Worm (Caenorhabditis elegans) whole organism, L2 larva: ENCODE data around the gene C29F9.5.
A peak's percentile ranks its signal among the peaks of the same experiment; 100 is the strongest.

Source experiments
- C34F6.9 ChIP-seq: fragments of 150-350 bp; optimal IDR thresholded peaks from 2 replicates; lab custom pipeline; 2014; ENCODE audit warnings: missing biosample characterization, missing genetic modification characterization
- F13H6.1 ChIP-seq: sonication (generic microtip); optimal IDR thresholded peaks from 2 replicates; lab custom pipeline; 2016; ENCODE audit warnings: missing genetic modification characterization, missing compliant biosample characterization
- R02D3.7 ChIP-seq: fragments of 150-350 bp; optimal IDR thresholded peaks from 2 replicates; lab custom pipeline; 2014; ENCODE audit warnings: missing biosample characterization, missing genetic modification characterization
- Y55F3AM.14 ChIP-seq: fragments of 200-800 bp; sonication (Bioruptor generic); optimal IDR thresholded peaks from 2 replicates; lab custom pipeline; 2018; ENCODE audit warnings: mild to moderate bottlenecking, missing genetic modification characterization, missing compliant biosample characterization
- ZK546.5 ChIP-seq: sonication (generic microtip); optimal IDR thresholded peaks from 2 replicates; lab custom pipeline; 2017; ENCODE audit warnings: missing biosample characterization, missing genetic modification characterization
- alr-1 ChIP-seq: fragments of 150-350 bp; optimal IDR thresholded peaks from 2 replicates; lab custom pipeline; 2014; ENCODE audit warnings: missing biosample characterization, missing genetic modification characterization
- aly-2 ChIP-seq: fragments of 150-350 bp; optimal IDR thresholded peaks from 2 replicates; lab custom pipeline; 2014; ENCODE audit warnings: missing biosample characterization, missing genetic modification characterization
- ama-1 ChIP-seq: fragments of 150-350 bp; optimal IDR thresholded peaks from 2 replicates; lab custom pipeline; 2018; ENCODE audit warnings: inconsistent platforms
- blmp-1 ChIP-seq: sonication (generic microtip); optimal IDR thresholded peaks from 2 replicates; lab custom pipeline; 2017; ENCODE audit warnings: missing genetic modification characterization, mild to moderate bottlenecking, missing compliant biosample characterization, antibody characterized with exemption, moderate library complexity; ENCODE audit not compliant: insufficient read depth
- ceh-16 ChIP-seq: fragments of 150-350 bp; optimal IDR thresholded peaks from 2 replicates; lab custom pipeline; 2014; ENCODE audit warnings: missing biosample characterization, missing genetic modification characterization
- ceh-82 ChIP-seq: fragments of 150-350 bp; optimal IDR thresholded peaks from 2 replicates; lab custom pipeline; 2014; ENCODE audit warnings: missing biosample characterization, missing genetic modification characterization
- crh-2 ChIP-seq: sonication (generic microtip); optimal IDR thresholded peaks from 2 replicates; lab custom pipeline; 2017; ENCODE audit warnings: missing biosample characterization, missing genetic modification characterization
- egl-27 ChIP-seq: sonication (generic microtip); optimal IDR thresholded peaks from 3 replicates; lab custom pipeline; 2017; ENCODE audit warnings: missing biosample characterization, missing genetic modification reagents, missing genetic modification characterization
- elt-3 ChIP-seq: sonication (generic microtip); optimal IDR thresholded peaks from 2 replicates; lab custom pipeline; 2017; ENCODE audit warnings: missing biosample characterization, missing genetic modification characterization
- fos-1 ChIP-seq: fragments of 150-350 bp; optimal IDR thresholded peaks from 2 replicates; lab custom pipeline; 2014; ENCODE audit warnings: missing biosample characterization, missing genetic modification characterization
- gmeb-1 ChIP-seq: fragments of 150-350 bp; optimal IDR thresholded peaks from 2 replicates; lab custom pipeline; 2014; ENCODE audit warnings: missing biosample characterization, missing genetic modification characterization
- lin-13 ChIP-seq: fragments of 150-350 bp; optimal IDR thresholded peaks from 2 replicates; lab custom pipeline; 2014; ENCODE audit warnings: missing biosample characterization, missing genetic modification reagents, missing genetic modification characterization
- lin-39 ChIP-seq: fragments of 150-350 bp; optimal IDR thresholded peaks from 2 replicates; lab custom pipeline; 2014; ENCODE audit warnings: missing biosample characterization, missing genetic modification reagents, missing genetic modification characterization
- lsy-2 ChIP-seq, 2 experiments: fragments of 150-350 bp in 1 of 2; sonication (generic microtip) in 1 of 2; optimal IDR thresholded peaks; 2 replicates each; lab custom pipeline; 2014 to 2017; ENCODE audit warnings: missing biosample characterization in 2 of 2, missing genetic modification characterization in 2 of 2
- mab-5 ChIP-seq: fragments of 150-350 bp; optimal IDR thresholded peaks from 2 replicates; lab custom pipeline; 2014; ENCODE audit warnings: missing biosample characterization, missing genetic modification characterization
- mbf-1 ChIP-seq: sonication (generic microtip); optimal IDR thresholded peaks from 2 replicates; lab custom pipeline; 2017; ENCODE audit warnings: missing biosample characterization, missing genetic modification characterization
- mdl-1 ChIP-seq, 2 experiments: fragments of 150-350 bp in 1 of 2; sonication (generic microtip) in 1 of 2; optimal IDR thresholded peaks; 2 replicates each; lab custom pipeline; 2017; ENCODE audit warnings: missing biosample characterization in 2 of 2, missing genetic modification characterization in 2 of 2
- nhr-10 ChIP-seq: sonication (generic microtip); optimal IDR thresholded peaks from 2 replicates; lab custom pipeline; 2017; ENCODE audit warnings: missing biosample characterization, missing genetic modification characterization
- nhr-12 ChIP-seq: fragments of 150-350 bp; optimal IDR thresholded peaks from 2 replicates; lab custom pipeline; 2014; ENCODE audit warnings: missing biosample characterization, missing genetic modification characterization
- nhr-129 ChIP-seq: fragments of 150-350 bp; optimal IDR thresholded peaks from 2 replicates; lab custom pipeline; 2014; ENCODE audit warnings: missing biosample characterization, missing genetic modification characterization
- nhr-21 ChIP-seq: fragments of 150-350 bp; optimal IDR thresholded peaks from 2 replicates; lab custom pipeline; 2014; ENCODE audit warnings: missing biosample characterization, missing genetic modification characterization
- nhr-23 ChIP-seq: fragments of 150-350 bp; optimal IDR thresholded peaks from 2 replicates; lab custom pipeline; 2014; ENCODE audit warnings: missing biosample characterization, missing genetic modification reagents, missing genetic modification characterization
- nhr-237 ChIP-seq: fragments of 150-350 bp; optimal IDR thresholded peaks from 2 replicates; lab custom pipeline; 2014; ENCODE audit warnings: missing biosample characterization, missing genetic modification characterization
- nhr-25 ChIP-seq: fragments of 150-350 bp; sonication (generic microtip); optimal IDR thresholded peaks from 3 replicates; lab custom pipeline; 2014; ENCODE audit warnings: missing biosample characterization, missing genetic modification characterization
- nhr-77 ChIP-seq: fragments of 150-350 bp; optimal IDR thresholded peaks from 2 replicates; lab custom pipeline; 2014; ENCODE audit warnings: missing biosample characterization, missing genetic modification characterization
- peb-1 ChIP-seq: fragments of 150-350 bp; optimal IDR thresholded peaks from 2 replicates; lab custom pipeline; 2014; ENCODE audit warnings: missing biosample characterization, missing genetic modification characterization
- sem-4 ChIP-seq: fragments of 150-350 bp; optimal IDR thresholded peaks from 2 replicates; lab custom pipeline; 2014; ENCODE audit warnings: missing biosample characterization, missing genetic modification reagents, missing genetic modification characterization
- skn-1 ChIP-seq: sonication (generic microtip); optimal IDR thresholded peaks from 2 replicates; lab custom pipeline; 2017; ENCODE audit warnings: missing biosample characterization, missing genetic modification characterization
- sma-3 ChIP-seq: sonication (generic microtip); optimal IDR thresholded peaks from 2 replicates; lab custom pipeline; 2016; ENCODE audit warnings: missing genetic modification reagents, missing genetic modification characterization, missing compliant biosample characterization
- sma-9 ChIP-seq, 2 experiments: fragments of 150-350 bp in 1 of 2; sonication (generic microtip) in 1 of 2; optimal IDR thresholded peaks; 2 replicates each; lab custom pipeline; 2014 to 2016; ENCODE audit warnings: missing genetic modification characterization in 2 of 2, mild to moderate bottlenecking in 1 of 2, missing biosample characterization in 1 of 2, missing compliant biosample characterization in 1 of 2, missing genetic modification reagents in 1 of 2, moderate library complexity in 1 of 2
- snpc-4 ChIP-seq: fragments of 150-350 bp; optimal IDR thresholded peaks from 2 replicates; lab custom pipeline; 2014; ENCODE audit warnings: missing biosample characterization, missing genetic modification characterization
- unc-39 ChIP-seq: fragments of 150-350 bp; optimal IDR thresholded peaks from 2 replicates; lab custom pipeline; 2014; ENCODE audit warnings: missing biosample characterization, missing genetic modification characterization
- unc-55 ChIP-seq: fragments of 150-350 bp; sonication (generic microtip); optimal IDR thresholded peaks from 3 replicates; lab custom pipeline; 2014; ENCODE audit warnings: missing biosample characterization, missing genetic modification reagents, missing genetic modification characterization
- zag-1 ChIP-seq: fragments of 150-350 bp; optimal IDR thresholded peaks from 2 replicates; lab custom pipeline; 2014; ENCODE audit warnings: missing biosample characterization, missing genetic modification characterization
- ztf-1 ChIP-seq: fragments of 200-800 bp; sonication (Bioruptor generic); conservative IDR thresholded peaks from 2 replicates; pipeline ENCODE4 v1.3.6; 2022; ENCODE audit warnings: missing genetic modification characterization, missing compliant biosample characterization
- ztf-11 ChIP-seq: sonication (generic microtip); optimal IDR thresholded peaks from 2 replicates; lab custom pipeline; 2017; ENCODE audit warnings: missing biosample characterization, missing genetic modification characterization
- ztf-4 ChIP-seq: fragments of 150-350 bp; optimal IDR thresholded peaks from 2 replicates; lab custom pipeline; 2014; ENCODE audit warnings: missing biosample characterization, missing genetic modification characterization

The C29F9.5 gene

ce11 chrIII:89155-89554 lies 28.2 kb upstream of the C29F9.5 start:
- TF ChIP-seq unc-55 (peak; percentile 52), ama-1 (peak; percentile 54), gmeb-1 (peak; percentile 45), nhr-21 (tag; lab: Kevin White, UChicago) (peak; percentile 44), egl-27 (peak; percentile 34), F13H6.1 (tag; lab: Kevin White, UChicago) (no peak), nhr-237 (tag; lab: Kevin White, UChicago) (no peak), sma-3 (GFP tag; lab: Kevin White, UChicago) (peak; percentile 51), C34F6.9 (tag; lab: Kevin White, UChicago) (peak; percentile 26), crh-2 (peak; percentile 48), fos-1 (tag; lab: Kevin White, UChicago) (peak; percentile 49), nhr-77 (tag; lab: Kevin White, UChicago) (peak; percentile 50), sma-9 (GFP tag; optimal IDR thresholded peaks at IDR 0.05; lab: Kevin White, UChicago) (peak; percentile 5), sma-9 (tag; optimal IDR thresholded peaks at IDR 0.05; lab: Kevin White, UChicago) (no peak), mdl-1 (tag; optimal IDR thresholded peaks at IDR 0.05; lab: Kevin White, UChicago) (no peak), nhr-129 (tag; lab: Kevin White, UChicago) (peak; percentile 48), lsy-2 (tag; optimal IDR thresholded peaks at IDR 0.05; lab: Kevin White, UChicago) (peak; percentile 17 to 62), ztf-4 (peak; percentile 47), R02D3.7 (peak; percentile 10), skn-1 (tag; lab: Kevin White, UChicago) (no peak)
- TF ChIP-seq, all 48 proteins: peak for 15

- TF ChIP-seq peb-1: no peak
- TF ChIP-seq alr-1 (tag; lab: Kevin White, UChicago): no peak
- TF ChIP-seq lin-13: no peak
Observed at ce11 chrIII:92247-92646, 25.1 kb upstream of the C29F9.5 start.

- TF ChIP-seq mdl-1 (tag; optimal IDR thresholded peaks at IDR 0.05; lab: Kevin White, UChicago) (no peak), alr-1 (tag; lab: Kevin White, UChicago) (no peak), mbf-1 (tag; lab: Kevin White, UChicago) (no peak), blmp-1 (no peak), nhr-77 (tag; lab: Kevin White, UChicago) (no peak), nhr-12 (tag; lab: Kevin White, UChicago) (no peak), nhr-10 (tag; lab: Kevin White, UChicago) (no peak), aly-2 (no peak), ceh-16 (tag; lab: Kevin White, UChicago) (peak; percentile 38), ztf-1 (GFP tag; lab: Robert Waterston, UW) (no peak), sma-9 (GFP tag; optimal IDR thresholded peaks at IDR 0.05; lab: Kevin White, UChicago) (peak; percentile 36), sma-9 (tag; optimal IDR thresholded peaks at IDR 0.05; lab: Kevin White, UChicago) (no peak), ZK546.5 (tag; lab: Kevin White, UChicago) (no peak), F13H6.1 (tag; lab: Kevin White, UChicago) (peak; percentile 72), sma-3 (GFP tag; lab: Kevin White, UChicago) (peak; percentile 29), elt-3 (tag; lab: Kevin White, UChicago) (no peak), nhr-25 (tag; lab: Kevin White, UChicago) (peak; percentile 25), lin-13 (no peak), ztf-11 (no peak), mab-5 (tag; lab: Kevin White, UChicago) (no peak), snpc-4 (tag; lab: Kevin White, UChicago) (no peak), C34F6.9 (tag; lab: Kevin White, UChicago) (peak; percentile 20), unc-55 (peak; percentile 17)
- TF ChIP-seq, all 48 proteins: peak for 7
Observed at ce11 chrIII:94759-95330, 22.5 kb upstream of the C29F9.5 start, which contains the start of gene pat-4. Gene pat-4 (minus strand): TSS chrIII:94809.

ce11 chrIII:96196-96595 lies 21.1 kb upstream of the C29F9.5 start:
- peak; percentile 63 for TF ChIP-seq F13H6.1 (tag; lab: Kevin White, UChicago)
- no peak for TF ChIP-seq ztf-1 (GFP tag; lab: Robert Waterston, UW)
- peak; percentile 35 for TF ChIP-seq sma-9 (GFP tag; optimal IDR thresholded peaks at IDR 0.05; lab: Kevin White, UChicago)
- no peak for TF ChIP-seq sma-9 (tag; optimal IDR thresholded peaks at IDR 0.05; lab: Kevin White, UChicago)
- peak; percentile 16 for TF ChIP-seq mab-5 (tag; lab: Kevin White, UChicago)
- TF ChIP-seq elt-3 (tag; lab: Kevin White, UChicago): no peak
- TF ChIP-seq peb-1: no peak
- no peak for TF ChIP-seq sma-3 (GFP tag; lab: Kevin White, UChicago)
- TF ChIP-seq zag-1 (tag; lab: Kevin White, UChicago): no peak
- TF ChIP-seq snpc-4 (tag; lab: Kevin White, UChicago): no peak
- no peak for TF ChIP-seq ceh-16 (tag; lab: Kevin White, UChicago)
- no peak for TF ChIP-seq lin-39 (tag; lab: Kevin White, UChicago)
- no peak for TF ChIP-seq nhr-21 (tag; lab: Kevin White, UChicago)
- no peak for TF ChIP-seq Y55F3AM.14 (GFP tag; lab: Kevin White, UChicago)
- peak; percentile 20 for TF ChIP-seq C34F6.9 (tag; lab: Kevin White, UChicago)
- TF ChIP-seq sem-4 (tag; lab: Kevin White, UChicago): no peak
- no peak for TF ChIP-seq unc-39
- no peak for TF ChIP-seq R02D3.7
- TF ChIP-seq egl-27: no peak
- TF ChIP-seq nhr-23: no peak
- no peak for TF ChIP-seq nhr-10 (tag; lab: Kevin White, UChicago)
- peak; percentile 50 for TF ChIP-seq nhr-129 (tag; lab: Kevin White, UChicago)
- peak; percentile 16 for TF ChIP-seq lin-13
- no peak for TF ChIP-seq ztf-11
- peak; percentile 20 to 54 for TF ChIP-seq lsy-2 (tag; optimal IDR thresholded peaks at IDR 0.05; lab: Kevin White, UChicago)
- TF ChIP-seq unc-55: peak; percentile 24
- TF ChIP-seq blmp-1: no peak
- TF ChIP-seq gmeb-1: no peak
- TF ChIP-seq ceh-82 (tag; lab: Kevin White, UChicago): no peak
- TF ChIP-seq alr-1 (tag; lab: Kevin White, UChicago): no peak
- no peak for TF ChIP-seq aly-2
- no peak for TF ChIP-seq nhr-77 (tag; lab: Kevin White, UChicago)
